Fruit fly (Drosophila melanogaster) whole organism, wandering third instar larva: ENCODE results near the gene CG46244.

Source experiments
- Jra ChIP-seq: sonication (Bioruptor generic); optimal IDR thresholded peaks from 2 replicates; lab custom pipeline; 2016; ENCODE audit warnings: missing biosample characterization, missing genetic modification characterization
- h ChIP-seq: fragments of 200-800 bp; sonication (Bioruptor generic); optimal IDR thresholded peaks from 3 replicates; lab custom pipeline; 2016; ENCODE audit warnings: missing biosample characterization, mild to moderate bottlenecking, missing genetic modification characterization
- lola ChIP-seq: fragments of >200 bp; optimal IDR thresholded peaks from 2 replicates; lab custom pipeline; 2017; ENCODE audit warnings: missing biosample characterization, missing genetic modification characterization
- psq ChIP-seq: fragments of 200-800 bp; sonication (Bioruptor generic); optimal IDR thresholded peaks from 3 replicates; lab custom pipeline; 2017; ENCODE audit warnings: missing biosample characterization, mild to moderate bottlenecking, missing genetic modification characterization, moderate library complexity
- usp ChIP-seq: fragments of >200 bp; optimal IDR thresholded peaks from 2 replicates; lab custom pipeline; 2017; ENCODE audit warnings: missing biosample characterization, missing genetic modification characterization

DNA sequence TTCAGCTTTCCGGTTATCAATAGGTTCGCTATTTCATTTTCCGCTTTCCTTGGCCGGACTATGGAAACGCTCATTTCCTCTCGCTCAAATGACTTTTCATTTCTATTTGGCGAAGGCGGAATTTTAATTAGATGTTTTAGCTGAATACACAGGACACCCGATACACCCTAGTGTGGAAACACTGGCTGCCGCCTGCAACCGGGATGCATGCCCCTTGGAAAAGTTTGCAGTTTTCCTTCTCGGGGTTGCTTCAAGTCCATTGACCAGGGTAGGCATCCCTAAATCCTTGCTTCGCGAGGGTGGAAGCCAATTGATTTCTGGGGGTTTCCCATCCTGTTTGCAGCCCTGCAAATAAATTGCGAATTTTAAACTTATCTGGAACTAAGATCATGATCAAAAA is 17.4 kb upstream of the CG46244 start:
- no peak for TF ChIP-seq psq
- TF ChIP-seq h (GFP tag; lab: Kevin White, UChicago), result no peak
- TF ChIP-seq Jra, result no peak
- no peak for TF ChIP-seq lola
- no peak for TF ChIP-seq usp (GFP tag; lab: Kevin White, UChicago)
